Fruit fly (Drosophila melanogaster): Measurements from ENCODE around the gene Ask1.

The Ask1 gene

dm6 chr3R:19901742-19902141, 22.2 kb downstream of the Ask1 start:
- no peak for TF ChIP-seq CG17801 (GFP tag; optimal IDR thresholded peaks at IDR 0.05; ENCODE audit: partially characterized antibody)

dm6 chr3R:19902328-19902727, 22.8 kb downstream of the Ask1 start:
- no peak for TF ChIP-seq CG17801 (GFP tag; optimal IDR thresholded peaks at IDR 0.05; ENCODE audit: partially characterized antibody)

dm6 chr3R:19902926-19903739, 23.6 kb downstream of the Ask1 start, which contains the start of gene ClpX:
Gene ClpX (minus strand): TSS chr3R:19903689.
- TF ChIP-seq CG17801 (GFP tag; optimal IDR thresholded peaks at IDR 0.05; ENCODE audit: partially characterized antibody), result peak; percentile 54

- peak; percentile 72 for TF ChIP-seq CG17801 (GFP tag; optimal IDR thresholded peaks at IDR 0.05; ENCODE audit: partially characterized antibody)
Observed at dm6 chr3R:19904865-19905373, 25.4 kb downstream of the Ask1 start, which contains the start of the genes Surf6 and RhoGAP92B. Gene Surf6 (minus strand): TSS chr3R:19904868. Gene RhoGAP92B (plus strand): TSS chr3R:19905164.

- TF ChIP-seq CG17801 (GFP tag; optimal IDR thresholded peaks at IDR 0.05; ENCODE audit: partially characterized antibody), result peak; percentile 47
Observed at dm6 chr3R:19905932-19906439, 26.5 kb downstream of the Ask1 start.

dm6 chr3R:19908863-19909343, 29.4 kb downstream of the Ask1 start:
- no peak for TF ChIP-seq CG17801 (GFP tag; optimal IDR thresholded peaks at IDR 0.05; ENCODE audit: partially characterized antibody)

dm6 chr3R:19909541-19910182, 30.1 kb downstream of the Ask1 start:
- TF ChIP-seq CG17801 (GFP tag; optimal IDR thresholded peaks at IDR 0.05; ENCODE audit: partially characterized antibody), result no peak

- no peak for TF ChIP-seq CG17801 (GFP tag; optimal IDR thresholded peaks at IDR 0.05; ENCODE audit: partially characterized antibody)
Observed at dm6 chr3R:19910302-19911029, 30.9 kb downstream of the Ask1 start.

- no peak for TF ChIP-seq CG17801 (GFP tag; optimal IDR thresholded peaks at IDR 0.05; ENCODE audit: partially characterized antibody)
Observed at dm6 chr3R:19911030-19911429, 31.5 kb downstream of the Ask1 start.

dm6 chr3R:19915312-19915711, 35.8 kb downstream of the Ask1 start, which contains the start of the genes Xport-A and Xport-B:
Gene Xport-A (minus strand): TSS chr3R:19915412.
Gene Xport-B (minus strand): TSS chr3R:19915412.
- TF ChIP-seq CG17801 (GFP tag; optimal IDR thresholded peaks at IDR 0.05; ENCODE audit: partially characterized antibody), result no peak

dm6 chr3R:19917739-19918138, 38.2 kb downstream of the Ask1 start, which contains the start of gene CG4465:
Gene CG4465 (minus strand): TSS chr3R:19917839.
- TF ChIP-seq CG17801 (GFP tag; optimal IDR thresholded peaks at IDR 0.05; ENCODE audit: partially characterized antibody), result no peak

dm6 chr3R:19918207-19918606, 38.7 kb downstream of the Ask1 start, which contains the start of gene CG4770:
Gene CG4770 (plus strand): TSS chr3R:19918507.
- TF ChIP-seq CG17801 (GFP tag; optimal IDR thresholded peaks at IDR 0.05; ENCODE audit: partially characterized antibody), result no peak

- TF ChIP-seq CG17801 (GFP tag; optimal IDR thresholded peaks at IDR 0.05; ENCODE audit: partially characterized antibody), result peak; percentile 4
Observed at dm6 chr3R:19924331-19924730, 44.8 kb downstream of the Ask1 start.

- TF ChIP-seq CG17801 (GFP tag; optimal IDR thresholded peaks at IDR 0.05; ENCODE audit: partially characterized antibody), result no peak
Observed at dm6 chr3R:19925271-19925670, 45.8 kb downstream of the Ask1 start, which contains the start of gene CG4462. Gene CG4462 (minus strand): TSS chr3R:19925371.

Measured in ovary, adult (tissue).